Worm (Caenorhabditis elegans) whole organism, midembryonic: ENCODE results near the gene lgc-43.

Experiments
- flt-1 ChIP-seq: fragments of 200-800 bp; sonication (Bioruptor generic); IDR thresholded peaks from 2 replicates; pipeline ENCODE4 v1.3.6; 2022; ENCODE audit warnings: missing genetic modification characterization, missing compliant biosample characterization
- klf-2 ChIP-seq: fragments of 200-800 bp; sonication (Bioruptor generic); conservative IDR thresholded peaks from 2 replicates; pipeline ENCODE4 v1.3.6; 2022; ENCODE audit warnings: missing genetic modification reagents, missing genetic modification characterization, missing compliant biosample characterization
- ref-1 ChIP-seq: fragments of 200-800 bp; sonication (Bioruptor generic); conservative IDR thresholded peaks from 2 replicates; pipeline ENCODE4 v1.3.6; 2022; ENCODE audit warnings: missing genetic modification reagents, missing genetic modification characterization, missing compliant biosample characterization

ce11 chrIV:10578367-10578766, at the start of gene lgc-43:
- no peak for TF ChIP-seq klf-2 (GFP tag; lab: Robert Waterston, UW)
- no peak for TF ChIP-seq ref-1 (GFP tag; lab: Robert Waterston, UW)
- TF ChIP-seq flt-1 (GFP tag; lab: Robert Waterston, UW): no peak
